Worm (Caenorhabditis elegans) whole organism, L3 larva: ENCODE results near the gene attf-3.

Experiments used
- R02D3.7 ChIP-seq: fragments of 150-350 bp; optimal IDR thresholded peaks from 2 replicates; lab custom pipeline; 2014; ENCODE audit warnings: missing biosample characterization, missing genetic modification characterization
- ZK546.5 ChIP-seq: sonication (generic microtip); optimal IDR thresholded peaks from 2 replicates; lab custom pipeline; 2017; ENCODE audit warnings: missing biosample characterization, missing genetic modification characterization
- aly-2 ChIP-seq: fragments of 150-350 bp; optimal IDR thresholded peaks from 2 replicates; lab custom pipeline; 2014; ENCODE audit warnings: missing biosample characterization, missing genetic modification characterization
- ama-1 ChIP-seq: fragments of 150-350 bp; optimal IDR thresholded peaks from 2 replicates; lab custom pipeline; 2018
- ceh-16 ChIP-seq: sonication (generic microtip); optimal IDR thresholded peaks from 2 replicates; lab custom pipeline; 2017; ENCODE audit warnings: missing biosample characterization, missing genetic modification characterization
- ceh-28 ChIP-seq: fragments of 150-350 bp; optimal IDR thresholded peaks from 2 replicates; lab custom pipeline; 2014; ENCODE audit warnings: missing biosample characterization, missing genetic modification reagents, missing genetic modification characterization
- egl-5 ChIP-seq: fragments of 150-350 bp; optimal IDR thresholded peaks from 2 replicates; lab custom pipeline; 2017; ENCODE audit warnings: missing biosample characterization, missing genetic modification reagents, missing genetic modification characterization, inconsistent platforms
- elt-1 ChIP-seq: fragments of 150-350 bp; optimal IDR thresholded peaks from 2 replicates; lab custom pipeline; 2014; ENCODE audit warnings: missing biosample characterization, missing genetic modification characterization
- eor-1 ChIP-seq, 2 experiments: fragments of 150-350 bp; optimal IDR thresholded peaks; 2 replicates each; lab custom pipeline; 2014 to 2018; ENCODE audit warnings: missing biosample characterization in 2 of 2, missing genetic modification characterization in 2 of 2
- fkh-10 ChIP-seq: sonication (generic microtip); optimal IDR thresholded peaks from 2 replicates; lab custom pipeline; 2017; ENCODE audit warnings: missing biosample characterization, missing genetic modification reagents, missing genetic modification characterization
- fkh-2 ChIP-seq: fragments of 150-350 bp; optimal IDR thresholded peaks from 2 replicates; lab custom pipeline; 2014; ENCODE audit warnings: missing biosample characterization, missing genetic modification reagents, missing genetic modification characterization
- fos-1 ChIP-seq: fragments of 150-350 bp; optimal IDR thresholded peaks from 2 replicates; lab custom pipeline; 2014; ENCODE audit warnings: missing biosample characterization, missing genetic modification characterization
- hmg-11 ChIP-seq: sonication (generic microtip); optimal IDR thresholded peaks from 2 replicates; lab custom pipeline; 2016; ENCODE audit warnings: missing genetic modification characterization, missing compliant biosample characterization
- jun-1 ChIP-seq: fragments of 150-350 bp; optimal IDR thresholded peaks from 2 replicates; lab custom pipeline; 2014; ENCODE audit warnings: missing biosample characterization, missing genetic modification reagents, missing genetic modification characterization
- lin-39 ChIP-seq: fragments of 150-350 bp; optimal IDR thresholded peaks from 2 replicates; lab custom pipeline; 2018; ENCODE audit warnings: missing biosample characterization, missing genetic modification reagents, missing genetic modification characterization
- lsy-12 ChIP-seq: sonication (generic microtip); optimal IDR thresholded peaks from 2 replicates; lab custom pipeline; 2016; ENCODE audit warnings: mild to moderate bottlenecking, missing genetic modification characterization, missing compliant biosample characterization
- mdl-1 ChIP-seq: fragments of 150-350 bp; optimal IDR thresholded peaks from 2 replicates; lab custom pipeline; 2014; ENCODE audit warnings: missing biosample characterization, missing genetic modification characterization
- nhr-23 ChIP-seq: fragments of 150-350 bp; optimal IDR thresholded peaks from 2 replicates; lab custom pipeline; 2014; ENCODE audit warnings: missing biosample characterization, missing genetic modification reagents, missing genetic modification characterization
- nhr-237 ChIP-seq: fragments of 150-350 bp; optimal IDR thresholded peaks from 2 replicates; lab custom pipeline; 2014; ENCODE audit warnings: missing biosample characterization, missing genetic modification characterization
- nhr-25 ChIP-seq: sonication (generic microtip); optimal IDR thresholded peaks from 2 replicates; lab custom pipeline; 2017; ENCODE audit warnings: missing biosample characterization, missing genetic modification characterization
- nhr-43 ChIP-seq: sonication (generic microtip); optimal IDR thresholded peaks from 2 replicates; lab custom pipeline; 2016; ENCODE audit warnings: mild to moderate bottlenecking, missing genetic modification characterization, missing compliant biosample characterization; ENCODE audit not compliant: poor library complexity, severe bottlenecking
- nhr-67 ChIP-seq: fragments of 150-350 bp; optimal IDR thresholded peaks from 2 replicates; lab custom pipeline; 2014; ENCODE audit warnings: missing biosample characterization, missing genetic modification characterization
- nhr-76 ChIP-seq: fragments of 150-350 bp; sonication (generic microtip); optimal IDR thresholded peaks from 5 replicates; lab custom pipeline; 2014; ENCODE audit warnings: missing biosample characterization, missing genetic modification characterization
- nhr-77 ChIP-seq: fragments of 150-350 bp; optimal IDR thresholded peaks from 2 replicates; lab custom pipeline; 2014; ENCODE audit warnings: missing biosample characterization, missing genetic modification characterization
- pha-4 ChIP-seq: fragments of 150-350 bp; optimal IDR thresholded peaks from 2 replicates; lab custom pipeline; 2014; ENCODE audit warnings: missing biosample characterization, missing genetic modification reagents, missing genetic modification characterization
- sea-2 ChIP-seq: fragments of 150-350 bp; sonication (generic microtip); optimal IDR thresholded peaks from 4 replicates; lab custom pipeline; 2014; ENCODE audit warnings: missing biosample characterization, missing genetic modification reagents, missing genetic modification characterization
- snpc-4 ChIP-seq: fragments of 150-350 bp; optimal IDR thresholded peaks from 2 replicates; lab custom pipeline; 2014; ENCODE audit warnings: missing biosample characterization, missing genetic modification characterization
- unc-39 ChIP-seq: sonication (generic microtip); optimal IDR thresholded peaks from 4 replicates; lab custom pipeline; 2017; ENCODE audit warnings: missing biosample characterization, missing genetic modification characterization
- ztf-11 ChIP-seq: fragments of 150-350 bp; optimal IDR thresholded peaks from 2 replicates; lab custom pipeline; 2014; ENCODE audit warnings: missing biosample characterization, missing genetic modification characterization

attf-3 gene

ce11 chrIII:51622-52021 lies 34.6 kb downstream of the attf-3 start:
- TF ChIP-seq aly-2 (tag; lab: Kevin White, UChicago) (no peak), elt-1 (tag; lab: Kevin White, UChicago) (no peak), nhr-43 (tag; lab: Kevin White, UChicago) (no peak), hmg-11 (tag; lab: Kevin White, UChicago) (no peak), egl-5 (tag; lab: Kevin White, UChicago) (no peak), ZK546.5 (tag; lab: Kevin White, UChicago) (no peak), R02D3.7 (tag; lab: Kevin White, UChicago) (no peak), ceh-16 (tag; lab: Kevin White, UChicago) (no peak), sea-2 (GFP tag; lab: Kevin White, UChicago) (no peak), lin-39 (tag; lab: Kevin White, UChicago) (no peak)

ce11 chrIII:50418-50817 lies 35.8 kb downstream of the attf-3 start:
- TF ChIP-seq unc-39 (tag; lab: Kevin White, UChicago) (no peak), nhr-76 (no peak), aly-2 (tag; lab: Kevin White, UChicago) (no peak), lsy-12 (no peak), fos-1 (no peak), jun-1 (tag; lab: Kevin White, UChicago) (no peak), ama-1 (lab: Kevin White, UChicago) (no peak)
- TF ChIP-seq, all 47 proteins: peak for 0

- TF ChIP-seq nhr-237 (no peak), nhr-67 (tag; lab: Kevin White, UChicago) (no peak), fos-1 (no peak), fkh-2 (tag; lab: Kevin White, UChicago) (no peak)
Observed at ce11 chrIII:49064-49463, 37.1 kb downstream of the attf-3 start.

- TF ChIP-seq ama-1 (lab: Kevin White, UChicago): no peak
- TF ChIP-seq fos-1: no peak
- no peak for TF ChIP-seq ceh-28 (tag; lab: Kevin White, UChicago)
- TF ChIP-seq jun-1 (tag; lab: Kevin White, UChicago): no peak
- no peak for TF ChIP-seq nhr-76
- TF ChIP-seq pha-4 (tag; lab: Kevin White, UChicago): no peak
Observed at ce11 chrIII:48329-48728, 37.9 kb downstream of the attf-3 start.

ce11 chrIII:42725-43124 lies 43.5 kb downstream of the attf-3 start:
- TF ChIP-seq snpc-4 (tag; lab: Kevin White, UChicago): no peak
- no peak for TF ChIP-seq nhr-237
- no peak for TF ChIP-seq fkh-10 (GFP tag; lab: Kevin White, UChicago)
- no peak for TF ChIP-seq ceh-28 (tag; lab: Kevin White, UChicago)
- TF ChIP-seq fkh-2 (tag; lab: Kevin White, UChicago): no peak
- TF ChIP-seq nhr-23 (tag; lab: Kevin White, UChicago): no peak
- no peak for TF ChIP-seq nhr-25
- TF ChIP-seq eor-1 (tag; optimal IDR thresholded peaks at IDR 0.05; lab: Kevin White, UChicago): no peak
- TF ChIP-seq nhr-76: no peak
- TF ChIP-seq nhr-77 (tag; lab: Kevin White, UChicago): no peak
- no peak for TF ChIP-seq pha-4 (tag; lab: Kevin White, UChicago)
- TF ChIP-seq ztf-11 (tag; lab: Kevin White, UChicago): no peak

ce11 chrIII:41484-41883 lies 44.7 kb downstream of the attf-3 start:
- TF ChIP-seq ZK546.5 (tag; lab: Kevin White, UChicago): no peak
- TF ChIP-seq, all 47 proteins: peak for 0

- no peak for TF ChIP-seq nhr-67 (tag; lab: Kevin White, UChicago)
- TF ChIP-seq nhr-23 (tag; lab: Kevin White, UChicago): peak; percentile 31
- TF ChIP-seq, all 47 proteins: peak for 1
Observed at ce11 chrIII:40580-41113, 45.5 kb downstream of the attf-3 start, which contains the start of gene col-88. Gene col-88, plus strand, starts transcription at chrIII:41063.

- TF ChIP-seq hmg-11 (tag; lab: Kevin White, UChicago) (no peak), nhr-77 (tag; lab: Kevin White, UChicago) (no peak), mdl-1 (tag; lab: Kevin White, UChicago) (no peak), nhr-23 (tag; lab: Kevin White, UChicago) (peak; percentile 25), nhr-43 (tag; lab: Kevin White, UChicago) (no peak)
Observed at ce11 chrIII:39516-39915, 46.7 kb downstream of the attf-3 start.
